Fruit fly (Drosophila melanogaster): ENCODE data around the gene Hrb87F.

DNA sequence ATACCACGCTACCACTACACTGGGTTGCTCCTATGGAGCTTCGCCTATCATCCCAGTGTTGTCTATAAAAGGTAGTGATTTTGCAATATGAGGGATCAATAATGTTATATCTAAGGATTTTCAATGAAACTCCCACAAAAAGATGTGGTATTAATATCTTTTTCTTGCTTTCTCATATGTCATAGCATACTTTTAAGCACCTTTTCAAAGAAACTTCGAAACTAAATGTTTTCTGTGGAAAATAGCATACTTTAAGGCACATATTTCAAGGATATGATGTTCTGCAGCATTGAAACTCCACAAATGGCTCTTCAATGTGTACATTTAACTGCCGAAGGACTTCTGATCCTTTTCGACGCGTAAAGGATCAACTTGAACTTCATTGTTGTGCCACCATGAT lies 12.6 kb upstream of the Hrb87F start:
- TF ChIP-seq CG10348 (GFP tag; IDR thresholded peaks at IDR 0.05), result no peak
- no peak for TF ChIP-seq Ets98B (GFP tag; IDR thresholded peaks at IDR 0.05)

Data from whole organism, pupa.